Fruit fly (Drosophila melanogaster): ENCODE data around the gene CG31816.

Gene CG31816

dm6 chr2L:16542997-16543593, 749 bp downstream of the CG31816 start:
- TF ChIP-seq CG11617 (GFP tag; optimal IDR thresholded peaks at IDR 0.05) (peak; percentile 73), Mnt (GFP tag; optimal IDR thresholded peaks at IDR 0.05) (peak; percentile 57), pad (GFP tag; optimal IDR thresholded peaks at IDR 0.05) (peak; percentile 70), Crg-1 (GFP tag; optimal IDR thresholded peaks at IDR 0.05) (peak; percentile 82), CG33017 (tag; optimal IDR thresholded peaks at IDR 0.05) (peak; percentile 49), cnc (optimal IDR thresholded peaks at IDR 0.05) (no peak), CG1620 (GFP tag; optimal IDR thresholded peaks at IDR 0.05) (peak; percentile 82), Clk (GFP tag; optimal IDR thresholded peaks at IDR 0.05) (no peak), ovo (GFP tag; optimal IDR thresholded peaks at IDR 0.05) (peak; percentile 84), kay (GFP tag; ENCODE audit: borderline replicate concordance) (peak; percentile 51), CG7101 (tag; optimal IDR thresholded peaks at IDR 0.05) (peak; percentile 87), bab1 (GFP tag; optimal IDR thresholded peaks at IDR 0.05) (no peak), cic (GFP tag; optimal IDR thresholded peaks at IDR 0.05) (no peak), toe (GFP tag; optimal IDR thresholded peaks at IDR 0.05) (no peak), Hr96 (GFP tag; optimal IDR thresholded peaks at IDR 0.05) (peak; percentile 3), tj (GFP tag; optimal IDR thresholded peaks at IDR 0.05) (peak; percentile 49), CG14711 (tag; optimal IDR thresholded peaks at IDR 0.05) (peak; percentile 56), CG12768 (GFP tag; optimal IDR thresholded peaks at IDR 0.05) (peak; percentile 37), CG7045 (GFP tag; optimal IDR thresholded peaks at IDR 0.05) (no peak), CG5204 (GFP tag; optimal IDR thresholded peaks at IDR 0.05) (peak; percentile 69)

- TF ChIP-seq kay (GFP tag; ENCODE audit: borderline replicate concordance) (peak; percentile 74), CG5204 (GFP tag; optimal IDR thresholded peaks at IDR 0.05) (no peak), tj (GFP tag; optimal IDR thresholded peaks at IDR 0.05) (no peak), bab1 (GFP tag; optimal IDR thresholded peaks at IDR 0.05) (no peak), CG7045 (GFP tag; optimal IDR thresholded peaks at IDR 0.05) (no peak), CG33017 (tag; optimal IDR thresholded peaks at IDR 0.05) (no peak)
Observed at dm6 chr2L:16543894-16544293, 1.5 kb downstream of the CG31816 start.

dm6 chr2L:16544563-16545066, 2.3 kb downstream of the CG31816 start, which contains the start of gene mtgo:
TSS of gene mtgo (plus strand) at chr2L:16545016.
- no peak for TF ChIP-seq kay (GFP tag; ENCODE audit: borderline replicate concordance)
- no peak for TF ChIP-seq Clk (GFP tag; optimal IDR thresholded peaks at IDR 0.05)
- peak; percentile 48 for TF ChIP-seq CG11617 (GFP tag; optimal IDR thresholded peaks at IDR 0.05)
- no peak for TF ChIP-seq tj (GFP tag; optimal IDR thresholded peaks at IDR 0.05)
- peak; percentile 45 for TF ChIP-seq CG7045 (GFP tag; optimal IDR thresholded peaks at IDR 0.05)
- TF ChIP-seq Mnt (GFP tag; optimal IDR thresholded peaks at IDR 0.05), result no peak
- TF ChIP-seq ovo (GFP tag; optimal IDR thresholded peaks at IDR 0.05), result peak; percentile 83
- no peak for TF ChIP-seq pad (GFP tag; optimal IDR thresholded peaks at IDR 0.05)
- TF ChIP-seq Hr96 (GFP tag; optimal IDR thresholded peaks at IDR 0.05), result no peak
- no peak for TF ChIP-seq CG1620 (GFP tag; optimal IDR thresholded peaks at IDR 0.05)
- TF ChIP-seq CG12768 (GFP tag; optimal IDR thresholded peaks at IDR 0.05), result peak; percentile 40
- TF ChIP-seq cnc (optimal IDR thresholded peaks at IDR 0.05), result no peak
- peak; percentile 36 for TF ChIP-seq CG5204 (GFP tag; optimal IDR thresholded peaks at IDR 0.05)
- no peak for TF ChIP-seq toe (GFP tag; optimal IDR thresholded peaks at IDR 0.05)
- TF ChIP-seq bab1 (GFP tag; optimal IDR thresholded peaks at IDR 0.05), result peak; percentile 7
- peak; percentile 42 for TF ChIP-seq CG14711 (tag; optimal IDR thresholded peaks at IDR 0.05)
- TF ChIP-seq cic (GFP tag; optimal IDR thresholded peaks at IDR 0.05), result no peak
- TF ChIP-seq CG7101 (tag; optimal IDR thresholded peaks at IDR 0.05), result peak; percentile 65
- TF ChIP-seq CG33017 (tag; optimal IDR thresholded peaks at IDR 0.05), result peak; percentile 70
- TF ChIP-seq Crg-1 (GFP tag; optimal IDR thresholded peaks at IDR 0.05), result no peak

- TF ChIP-seq Hr96 (GFP tag; optimal IDR thresholded peaks at IDR 0.05), result peak; percentile 81
- no peak for TF ChIP-seq kay (GFP tag; ENCODE audit: borderline replicate concordance)
- peak; percentile 62 for TF ChIP-seq Mnt (GFP tag; optimal IDR thresholded peaks at IDR 0.05)
- no peak for TF ChIP-seq cnc (optimal IDR thresholded peaks at IDR 0.05)
- peak; percentile 86 for TF ChIP-seq CG12768 (GFP tag; optimal IDR thresholded peaks at IDR 0.05)
- peak; percentile 83 for TF ChIP-seq CG11617 (GFP tag; optimal IDR thresholded peaks at IDR 0.05)
- peak; percentile 82 for TF ChIP-seq CG14711 (tag; optimal IDR thresholded peaks at IDR 0.05)
- peak; percentile 20 for TF ChIP-seq cic (GFP tag; optimal IDR thresholded peaks at IDR 0.05)
- peak; percentile 78 for TF ChIP-seq CG5204 (GFP tag; optimal IDR thresholded peaks at IDR 0.05)
- TF ChIP-seq pad (GFP tag; optimal IDR thresholded peaks at IDR 0.05), result peak; percentile 55
- TF ChIP-seq Clk (GFP tag; optimal IDR thresholded peaks at IDR 0.05), result peak; percentile 55
- peak; percentile 76 for TF ChIP-seq ovo (GFP tag; optimal IDR thresholded peaks at IDR 0.05)
- TF ChIP-seq CG7045 (GFP tag; optimal IDR thresholded peaks at IDR 0.05), result peak; percentile 70
- TF ChIP-seq CG1620 (GFP tag; optimal IDR thresholded peaks at IDR 0.05), result peak; percentile 15
- TF ChIP-seq toe (GFP tag; optimal IDR thresholded peaks at IDR 0.05), result peak; percentile 55
- peak; percentile 90 for TF ChIP-seq CG7101 (tag; optimal IDR thresholded peaks at IDR 0.05)
- TF ChIP-seq Crg-1 (GFP tag; optimal IDR thresholded peaks at IDR 0.05), result peak; percentile 15
- TF ChIP-seq tj (GFP tag; optimal IDR thresholded peaks at IDR 0.05), result peak; percentile 77
- peak; percentile 83 for TF ChIP-seq bab1 (GFP tag; optimal IDR thresholded peaks at IDR 0.05)
- TF ChIP-seq CG33017 (tag; optimal IDR thresholded peaks at IDR 0.05), result peak; percentile 94
Observed at dm6 chr2L:16545772-16546171, 3.4 kb downstream of the CG31816 start.

- TF ChIP-seq CG14711 (tag; optimal IDR thresholded peaks at IDR 0.05) (peak; percentile 63), cic (GFP tag; optimal IDR thresholded peaks at IDR 0.05) (no peak), CG12768 (GFP tag; optimal IDR thresholded peaks at IDR 0.05) (peak; percentile 75), CG7101 (tag; optimal IDR thresholded peaks at IDR 0.05) (peak; percentile 55), Crg-1 (GFP tag; optimal IDR thresholded peaks at IDR 0.05) (no peak), pad (GFP tag; optimal IDR thresholded peaks at IDR 0.05) (no peak), kay (GFP tag; ENCODE audit: borderline replicate concordance) (no peak), CG33017 (tag; optimal IDR thresholded peaks at IDR 0.05) (peak; percentile 80), tj (GFP tag; optimal IDR thresholded peaks at IDR 0.05) (peak; percentile 1), toe (GFP tag; optimal IDR thresholded peaks at IDR 0.05) (peak; percentile 18), CG11617 (GFP tag; optimal IDR thresholded peaks at IDR 0.05) (peak; percentile 6), Hr96 (GFP tag; optimal IDR thresholded peaks at IDR 0.05) (no peak), cnc (optimal IDR thresholded peaks at IDR 0.05) (no peak), CG7045 (GFP tag; optimal IDR thresholded peaks at IDR 0.05) (peak; percentile 37), CG1620 (GFP tag; optimal IDR thresholded peaks at IDR 0.05) (no peak), Mnt (GFP tag; optimal IDR thresholded peaks at IDR 0.05) (no peak), ovo (GFP tag; optimal IDR thresholded peaks at IDR 0.05) (no peak), Clk (GFP tag; optimal IDR thresholded peaks at IDR 0.05) (peak; percentile 19), bab1 (GFP tag; optimal IDR thresholded peaks at IDR 0.05) (no peak), CG5204 (GFP tag; optimal IDR thresholded peaks at IDR 0.05) (peak; percentile 70)
Observed at dm6 chr2L:16547652-16548417, 5.5 kb downstream of the CG31816 start.
